Worm (Caenorhabditis elegans) whole organism, L1 larva: ENCODE data around the gene M60.4.

Source experiments
- C04F5.9 ChIP-seq: sonication (generic microtip); optimal IDR thresholded peaks from 2 replicates; lab custom pipeline; 2016; ENCODE audit warnings: missing genetic modification characterization, missing compliant biosample characterization
- C16A3.4 ChIP-seq: fragments of 150-350 bp; optimal IDR thresholded peaks from 2 replicates; lab custom pipeline; 2014; ENCODE audit warnings: missing biosample characterization, missing genetic modification characterization
- F16B12.6 ChIP-seq: fragments of 150-350 bp; optimal IDR thresholded peaks from 2 replicates; lab custom pipeline; 2014; ENCODE audit warnings: missing biosample characterization, missing genetic modification characterization
- Y116A8C.19 ChIP-seq: sonication (generic microtip); optimal IDR thresholded peaks from 2 replicates; lab custom pipeline; 2016; ENCODE audit warnings: missing compliant biosample characterization, missing genetic modification characterization, borderline replicate concordance
- aly-2 ChIP-seq: fragments of 150-350 bp; optimal IDR thresholded peaks from 2 replicates; lab custom pipeline; 2014; ENCODE audit warnings: missing biosample characterization, missing genetic modification characterization
- ama-1 ChIP-seq: fragments of 150-350 bp; optimal IDR thresholded peaks from 2 replicates; lab custom pipeline; 2014
- blmp-1 ChIP-seq: fragments of 150-350 bp; optimal IDR thresholded peaks from 2 replicates; lab custom pipeline; 2014; ENCODE audit warnings: missing biosample characterization, missing genetic modification characterization
- ceh-63 ChIP-seq: fragments of 200-800 bp; sonication (Bioruptor generic); optimal IDR thresholded peaks from 2 replicates; lab custom pipeline; 2018; ENCODE audit warnings: mild to moderate bottlenecking, missing genetic modification characterization, missing compliant biosample characterization
- ceh-90 ChIP-seq: sonication (generic microtip); optimal IDR thresholded peaks from 2 replicates; lab custom pipeline; 2016; ENCODE audit warnings: missing genetic modification characterization, missing compliant biosample characterization
- ces-1 ChIP-seq: fragments of 150-350 bp; optimal IDR thresholded peaks from 2 replicates; lab custom pipeline; 2014; ENCODE audit warnings: missing biosample characterization, missing genetic modification reagents, missing genetic modification characterization
- dpl-1 ChIP-seq, 3 experiments: fragments of 150-350 bp in 2 of 3; sonication (generic microtip) in 1 of 3; optimal IDR thresholded peaks; 2 replicates each; lab custom pipeline; 2014 to 2017; ENCODE audit warnings: missing biosample characterization in 3 of 3, missing genetic modification characterization in 3 of 3, missing genetic modification reagents in 3 of 3
- efl-1 ChIP-seq, 4 experiments: fragments of 150-350 bp; optimal IDR thresholded peaks in 3 of 4; peaks in 1 of 4; 1 replicate in 1 of 4; 2 replicates in 3 of 4; lab custom pipeline; 2014; ENCODE audit warnings: missing biosample characterization in 2 of 4, missing genetic modification characterization in 2 of 4, missing genetic modification reagents in 2 of 4
- efl-3 ChIP-seq: fragments of 200-800 bp; sonication (Bioruptor generic); optimal IDR thresholded peaks from 2 replicates; lab custom pipeline; 2018; ENCODE audit warnings: mild to moderate bottlenecking, missing genetic modification characterization, missing compliant biosample characterization
- egl-13 ChIP-seq: sonication (generic microtip); optimal IDR thresholded peaks from 2 replicates; lab custom pipeline; 2016; ENCODE audit warnings: missing genotype, missing genetic modification reagents, missing genetic modification characterization, missing compliant biosample characterization
- egl-27 ChIP-seq, 2 experiments: fragments of 150-350 bp in 1 of 2; sonication (generic microtip); optimal IDR thresholded peaks; 3 replicates each; lab custom pipeline; 2017 to 2018; ENCODE audit warnings: missing biosample characterization in 2 of 2, missing genetic modification characterization in 2 of 2, missing genetic modification reagents in 2 of 2
- elt-2 ChIP-seq: sonication (generic microtip); optimal IDR thresholded peaks from 2 replicates; lab custom pipeline; 2016; ENCODE audit warnings: missing genetic modification characterization, mild to moderate bottlenecking, inconsistent platforms, missing compliant biosample characterization, missing genetic modification reagents
- fkh-4 ChIP-seq: sonication (generic microtip); optimal IDR thresholded peaks from 2 replicates; lab custom pipeline; 2016; ENCODE audit warnings: missing compliant biosample characterization, missing genetic modification characterization, borderline replicate concordance
- grh-1 ChIP-seq: fragments of 200-800 bp; sonication (Bioruptor generic); IDR thresholded peaks from 2 replicates; pipeline ENCODE4 v1.3.6; 2022; ENCODE audit warnings: missing genetic modification reagents, missing genetic modification characterization, missing compliant biosample characterization
- hlh-17 ChIP-seq: fragments of 200-800 bp; sonication (Bioruptor generic); optimal IDR thresholded peaks from 2 replicates; lab custom pipeline; 2018; ENCODE audit warnings: missing genetic modification characterization, mild to moderate bottlenecking, missing compliant biosample characterization, moderate library complexity, borderline replicate concordance
- hpl-2 ChIP-seq: fragments of 150-350 bp; optimal IDR thresholded peaks from 2 replicates; lab custom pipeline; 2014; ENCODE audit warnings: missing biosample characterization, missing genetic modification reagents, missing genetic modification characterization
- irx-1 ChIP-seq: sonication (generic microtip); optimal IDR thresholded peaks from 2 replicates; lab custom pipeline; 2016; ENCODE audit warnings: missing genetic modification characterization, missing compliant biosample characterization
- isw-1 ChIP-seq: fragments of 200-800 bp; sonication (Bioruptor generic); IDR thresholded peaks from 2 replicates; pipeline ENCODE4 v1.3.6; 2022; ENCODE audit warnings: missing genetic modification characterization, missing compliant biosample characterization
- jun-1 ChIP-seq: fragments of 150-350 bp; optimal IDR thresholded peaks from 2 replicates; lab custom pipeline; 2014; ENCODE audit warnings: missing biosample characterization, missing genetic modification reagents, missing genetic modification characterization
- lin-13 ChIP-seq: fragments of 150-350 bp; optimal IDR thresholded peaks from 2 replicates; lab custom pipeline; 2014; ENCODE audit warnings: missing biosample characterization, missing genetic modification reagents, missing genetic modification characterization
- lin-14 ChIP-seq: fragments of 200-800 bp; sonication (Bioruptor generic); optimal IDR thresholded peaks from 2 replicates; lab custom pipeline; 2018; ENCODE audit warnings: mild to moderate bottlenecking, missing genetic modification characterization, moderate library complexity, missing compliant biosample characterization
- lin-15B ChIP-seq: fragments of 150-350 bp; sonication (generic microtip); optimal IDR thresholded peaks from 3 replicates; lab custom pipeline; 2014; ENCODE audit warnings: missing biosample characterization, missing genetic modification characterization
- lin-39 ChIP-seq: fragments of 150-350 bp; optimal IDR thresholded peaks from 2 replicates; lab custom pipeline; 2014; ENCODE audit warnings: missing biosample characterization, missing genetic modification reagents, missing genetic modification characterization
- lir-3 ChIP-seq: sonication (generic microtip); optimal IDR thresholded peaks from 2 replicates; lab custom pipeline; 2016; ENCODE audit warnings: mild to moderate bottlenecking, missing genetic modification characterization, moderate library complexity, missing compliant biosample characterization; ENCODE audit not compliant: poor library complexity
- nhr-11 ChIP-seq: fragments of 150-350 bp; optimal IDR thresholded peaks from 2 replicates; lab custom pipeline; 2014; ENCODE audit warnings: missing biosample characterization, missing genetic modification characterization
- nhr-19 ChIP-seq: fragments of 200-800 bp; sonication (Bioruptor generic); conservative IDR thresholded peaks from 2 replicates; pipeline ENCODE4 v1.3.6; 2022; ENCODE audit warnings: missing genetic modification characterization, missing compliant biosample characterization
- nhr-237 ChIP-seq: fragments of 150-350 bp; optimal IDR thresholded peaks from 2 replicates; lab custom pipeline; 2014; ENCODE audit warnings: missing biosample characterization, missing genetic modification characterization
- nhr-71 ChIP-seq: sonication (generic microtip); optimal IDR thresholded peaks from 2 replicates; lab custom pipeline; 2016; ENCODE audit warnings: mild to moderate bottlenecking, missing genetic modification characterization, moderate library complexity, missing compliant biosample characterization
- nhr-85 ChIP-seq: sonication (generic microtip); peaks from one replicate; lab custom pipeline; 2016; ENCODE audit warnings: missing genetic modification characterization, inconsistent platforms, missing compliant biosample characterization
- nhr-90 ChIP-seq: sonication (generic microtip); optimal IDR thresholded peaks from 2 replicates; lab custom pipeline; 2016; ENCODE audit warnings: mild to moderate bottlenecking, missing genetic modification characterization, missing compliant biosample characterization; ENCODE audit not compliant: poor library complexity
- pqm-1 ChIP-seq: sonication (generic microtip); optimal IDR thresholded peaks from 3 replicates; lab custom pipeline; 2017; ENCODE audit warnings: missing biosample characterization, missing genetic modification characterization
- rnt-1 ChIP-seq: sonication (generic microtip); optimal IDR thresholded peaks from 2 replicates; lab custom pipeline; 2016; ENCODE audit warnings: mild to moderate bottlenecking, missing genetic modification characterization, moderate library complexity, missing compliant biosample characterization
- skn-1 ChIP-seq: fragments of 150-350 bp; optimal IDR thresholded peaks from 2 replicates; lab custom pipeline; 2014; ENCODE audit warnings: missing biosample characterization, missing genetic modification characterization
- snpc-4 ChIP-seq: fragments of 150-350 bp; optimal IDR thresholded peaks from 2 replicates; lab custom pipeline; 2014; ENCODE audit warnings: missing biosample characterization, missing genetic modification characterization
- snu-23 ChIP-seq: sonication (generic microtip); optimal IDR thresholded peaks from 2 replicates; lab custom pipeline; 2016; ENCODE audit warnings: missing genetic modification characterization, missing compliant biosample characterization
- sox-4 ChIP-seq: sonication (generic microtip); optimal IDR thresholded peaks from 2 replicates; lab custom pipeline; 2016; ENCODE audit warnings: missing genetic modification characterization, missing compliant biosample characterization
- sptf-1 ChIP-seq: fragments of 150-350 bp; optimal IDR thresholded peaks from 2 replicates; lab custom pipeline; 2014; ENCODE audit warnings: missing biosample characterization, missing genetic modification characterization
- swsn-7 ChIP-seq: sonication (generic microtip); optimal IDR thresholded peaks from 2 replicates; lab custom pipeline; 2016; ENCODE audit warnings: missing genetic modification characterization, missing compliant biosample characterization
- tbx-2 ChIP-seq: sonication (generic microtip); optimal IDR thresholded peaks from 2 replicates; lab custom pipeline; 2016; ENCODE audit warnings: missing genetic modification characterization, missing compliant biosample characterization
- tlp-1 ChIP-seq: fragments of 150-350 bp; optimal IDR thresholded peaks from 2 replicates; lab custom pipeline; 2014; ENCODE audit warnings: missing biosample characterization, missing genetic modification characterization
- unc-62 ChIP-seq: fragments of 150-350 bp; optimal IDR thresholded peaks from 2 replicates; lab custom pipeline; 2014; ENCODE audit warnings: missing biosample characterization, missing genetic modification reagents, missing genetic modification characterization
- unc-86 ChIP-seq: sonication (generic microtip); optimal IDR thresholded peaks from 2 replicates; lab custom pipeline; 2016; ENCODE audit warnings: missing genetic modification characterization, missing compliant biosample characterization
- vab-15 ChIP-seq: sonication (generic microtip); optimal IDR thresholded peaks from 2 replicates; lab custom pipeline; 2017; ENCODE audit warnings: missing genotype, mild to moderate bottlenecking, missing genetic modification characterization, missing compliant biosample characterization
- xbp-1 ChIP-seq: sonication (generic microtip); optimal IDR thresholded peaks from 2 replicates; lab custom pipeline; 2016; ENCODE audit warnings: missing genetic modification characterization, missing compliant biosample characterization
- zag-1 ChIP-seq: fragments of 150-350 bp; optimal IDR thresholded peaks from 2 replicates; lab custom pipeline; 2014; ENCODE audit warnings: missing biosample characterization, missing genetic modification characterization
- ztf-11 ChIP-seq, 2 experiments: sonication (generic microtip); optimal IDR thresholded peaks; 2 replicates each; lab custom pipeline; 2016 to 2017; ENCODE audit warnings: missing genetic modification characterization in 2 of 2, missing biosample characterization in 1 of 2, missing compliant biosample characterization in 1 of 2

The M60.4 gene

DNA sequence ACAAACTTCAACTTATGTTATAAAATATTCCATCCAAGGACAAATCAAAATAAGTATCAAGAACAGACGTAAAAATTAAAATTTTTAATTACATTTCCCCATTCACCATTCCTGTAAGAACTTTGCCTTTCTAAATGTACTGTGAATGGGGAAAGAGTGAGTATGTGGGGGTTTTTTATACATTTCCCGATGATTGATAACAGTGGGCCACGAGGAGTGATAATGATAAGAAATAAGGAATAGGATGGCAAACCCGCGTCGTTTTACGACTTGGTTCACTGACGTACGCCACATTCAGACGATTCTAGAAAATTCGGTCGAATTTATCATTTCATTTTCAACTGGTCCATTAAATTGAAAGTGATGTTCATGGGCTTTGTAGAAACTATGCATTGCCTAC, 25.1 kb downstream of the M60.4 start, which contains the start of gene cdd-1 (continued):
- TF ChIP-seq grh-1 (GFP tag; lab: Robert Waterston, UW) (0 out of 2 replicates have a peak, but pooled peaks have one; percentile 5), lin-13 (GFP tag; lab: Kevin White, UChicago) (no peak), lin-14 (GFP tag; lab: Kevin White, UChicago) (peak; percentile 34), aly-2 (tag; lab: Kevin White, UChicago) (no peak), vab-15 (tag; lab: Kevin White, UChicago) (no peak), F16B12.6 (tag; lab: Kevin White, UChicago) (no peak), snu-23 (GFP tag; lab: Kevin White, UChicago) (peak; percentile 54), nhr-11 (tag; lab: Kevin White, UChicago) (no peak), Y116A8C.19 (tag; lab: Kevin White, UChicago) (no peak), ceh-63 (GFP tag; lab: Kevin White, UChicago) (no peak), nhr-19 (GFP tag; lab: Robert Waterston, UW) (no peak; the same call in 1 of the 2 replicates), jun-1 (peak; percentile 26), sptf-1 (tag; lab: Kevin White, UChicago) (no peak), dpl-1 (GFP tag; optimal IDR thresholded peaks at IDR 0.05; lab: Kevin White, UChicago) (no peak), pqm-1 (no peak), egl-13 (no peak), lin-39 (tag; lab: Kevin White, UChicago) (no peak), elt-2 (tag; lab: Kevin White, UChicago) (peak; percentile 87), irx-1 (tag; lab: Kevin White, UChicago) (no peak), hpl-2 (GFP tag; lab: Kevin White, UChicago) (no peak), fkh-4 (tag; lab: Kevin White, UChicago) (no peak), blmp-1 (tag; lab: Kevin White, UChicago) (peak; percentile 56), ama-1 (lab: Kevin White, UChicago) (no peak), efl-3 (GFP tag; lab: Kevin White, UChicago) (no peak), tbx-2 (tag; lab: Kevin White, UChicago) (no peak), swsn-7 (tag; lab: Kevin White, UChicago) (no peak), sox-4 (no peak), nhr-90 (tag; lab: Kevin White, UChicago) (peak; percentile 46), lin-15B (tag; lab: Kevin White, UChicago) (no peak), nhr-71 (tag; lab: Kevin White, UChicago) (peak; percentile 68), zag-1 (tag; lab: Kevin White, UChicago) (no peak)

DNA sequence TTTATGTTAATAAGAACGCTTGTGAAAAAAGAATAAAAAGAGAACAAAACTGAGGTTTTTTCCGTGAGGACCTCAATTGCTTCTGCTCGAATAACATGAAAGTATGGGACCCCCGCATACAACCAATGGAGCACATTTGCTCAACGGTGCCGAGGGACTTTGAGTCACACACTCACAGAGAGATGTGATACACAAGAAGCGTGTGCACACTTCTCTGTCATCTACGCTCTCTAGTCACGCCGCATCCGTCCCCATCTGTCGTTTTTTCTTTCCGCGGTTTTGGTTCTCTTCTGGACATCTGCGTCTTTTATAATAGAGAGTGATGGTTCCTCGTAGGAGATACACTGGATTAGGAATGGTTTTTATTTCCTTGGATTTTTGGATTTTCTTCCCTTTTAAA, 30.2 kb downstream of the M60.4 start:
- TF ChIP-seq isw-1 (GFP tag; lab: Robert Waterston, UW) (peak; percentile 19; the same call in 1 of the 2 replicates), aly-2 (tag; lab: Kevin White, UChicago) (no peak), tbx-2 (tag; lab: Kevin White, UChicago) (peak; percentile 33), nhr-85 (tag; lab: Kevin White, UChicago) (no peak), unc-86 (peak; percentile 38), egl-27 (tag; optimal IDR thresholded peaks at IDR 0.05; lab: Kevin White, UChicago) (no peak), jun-1 (no peak), lin-39 (tag; lab: Kevin White, UChicago) (no peak), ces-1 (GFP tag; lab: Kevin White, UChicago) (no peak), tlp-1 (tag; lab: Kevin White, UChicago) (no peak), hlh-17 (GFP tag; lab: Kevin White, UChicago) (no peak), blmp-1 (tag; lab: Kevin White, UChicago) (no peak), rnt-1 (peak; percentile 65), efl-1 (optimal IDR thresholded peaks at IDR 0.05; lab: Kevin White, UChicago) (peak; percentile 9 to 13), efl-1 (GFP tag; optimal IDR thresholded peaks at IDR 0.05 in 1 of 2; lab: Kevin White, UChicago) (no peak), C16A3.4 (tag; lab: Kevin White, UChicago) (peak; percentile 5), skn-1 (tag; lab: Kevin White, UChicago) (peak; percentile 45), unc-62 (GFP tag; lab: Kevin White, UChicago) (no peak), zag-1 (tag; lab: Kevin White, UChicago) (no peak), lin-14 (GFP tag; lab: Kevin White, UChicago) (peak; percentile 90), C04F5.9 (tag; lab: Kevin White, UChicago) (no peak), nhr-90 (tag; lab: Kevin White, UChicago) (no peak), lir-3 (tag; lab: Kevin White, UChicago) (no peak), snpc-4 (tag; lab: Kevin White, UChicago) (no peak), xbp-1 (peak; percentile 30), egl-13 (no peak), nhr-237 (tag; lab: Kevin White, UChicago) (no peak), sptf-1 (tag; lab: Kevin White, UChicago) (no peak), ztf-11 (tag; optimal IDR thresholded peaks at IDR 0.05; lab: Kevin White, UChicago) (peak in 1 of 2 experiments; percentile 15), ceh-90 (tag; lab: Kevin White, UChicago) (no peak)
